Fruit fly (Drosophila melanogaster) whole organism, adult: ENCODE measurements around the gene RpS15Aa.

Experiments
- CG11617 ChIP-seq: fragments of 200-800 bp; sonication (Bioruptor generic); optimal IDR thresholded peaks from 2 replicates; lab custom pipeline; 2017; ENCODE audit warnings: mild to moderate bottlenecking, missing biosample characterization, missing genetic modification reagents, missing genetic modification characterization
- CG12768 ChIP-seq: fragments of 200-800 bp; sonication (Bioruptor generic); optimal IDR thresholded peaks from 2 replicates; lab custom pipeline; 2017; ENCODE audit warnings: missing biosample characterization, missing genetic modification characterization, mild to moderate bottlenecking, moderate library complexity, missing genetic modification reagents
- CG14711 ChIP-seq: fragments of 200-800 bp; sonication (Bioruptor generic); optimal IDR thresholded peaks from 2 replicates; lab custom pipeline; 2018; ENCODE audit warnings: missing biosample characterization, mild to moderate bottlenecking, missing genetic modification characterization, moderate library complexity
- CG1620 ChIP-seq: fragments of 200-800 bp; sonication (Bioruptor generic); optimal IDR thresholded peaks from 2 replicates; lab custom pipeline; 2016; ENCODE audit warnings: missing biosample characterization, missing genetic modification characterization
- CG33017 ChIP-seq: fragments of 200-800 bp; sonication (Bioruptor generic); optimal IDR thresholded peaks from 2 replicates; lab custom pipeline; 2018; ENCODE audit warnings: missing biosample characterization, mild to moderate bottlenecking, missing genetic modification characterization, moderate library complexity
- CG5204 ChIP-seq: fragments of 200-800 bp; sonication (Bioruptor generic); optimal IDR thresholded peaks from 2 replicates; lab custom pipeline; 2016; ENCODE audit warnings: missing biosample characterization, missing genetic modification characterization
- CG7045 ChIP-seq: fragments of 200-800 bp; sonication (Bioruptor generic); optimal IDR thresholded peaks from 2 replicates; lab custom pipeline; 2017; ENCODE audit warnings: missing biosample characterization, mild to moderate bottlenecking, missing genetic modification characterization
- CG7101 ChIP-seq: fragments of 200-800 bp; sonication (Bioruptor generic); optimal IDR thresholded peaks from 2 replicates; lab custom pipeline; 2018; ENCODE audit warnings: missing biosample characterization, mild to moderate bottlenecking, missing genetic modification characterization, moderate library complexity
- Clk ChIP-seq: fragments of 200-800 bp; sonication (Bioruptor generic); optimal IDR thresholded peaks from 2 replicates; lab custom pipeline; 2017; ENCODE audit warnings: missing biosample characterization, missing genetic modification characterization
- Crg-1 ChIP-seq: fragments of 200-800 bp; sonication (Bioruptor generic); optimal IDR thresholded peaks from 2 replicates; lab custom pipeline; 2016; ENCODE audit warnings: missing biosample characterization, missing genetic modification characterization
- Hr96 ChIP-seq: fragments of 200-800 bp; sonication (Bioruptor generic); optimal IDR thresholded peaks from 2 replicates; lab custom pipeline; 2016; ENCODE audit warnings: missing biosample characterization, missing genetic modification characterization
- Mnt ChIP-seq: fragments of 200-800 bp; sonication (Bioruptor generic); optimal IDR thresholded peaks from 2 replicates; lab custom pipeline; 2016; ENCODE audit warnings: missing biosample characterization, mild to moderate bottlenecking, missing genetic modification characterization
- bab1 ChIP-seq: fragments of 200-800 bp; sonication (Bioruptor generic); optimal IDR thresholded peaks from 3 replicates; lab custom pipeline; 2019; ENCODE audit warnings: missing biosample characterization, mild to moderate bottlenecking, missing genetic modification characterization, moderate library complexity
- cic ChIP-seq: fragments of 200-800 bp; sonication (Bioruptor generic); optimal IDR thresholded peaks from 2 replicates; lab custom pipeline; 2017; ENCODE audit warnings: missing biosample characterization, mild to moderate bottlenecking, missing genetic modification characterization, moderate library complexity
- cnc ChIP-seq, 2 experiments: fragments of >200 bp; optimal IDR thresholded peaks; 2 replicates each; lab custom pipeline; 2017
- kay ChIP-seq: fragments of 200-800 bp; sonication (Bioruptor generic); peaks from one replicate; lab custom pipeline; 2016; ENCODE audit warnings: missing biosample characterization, missing genetic modification characterization, borderline replicate concordance
- ovo ChIP-seq: fragments of 200-800 bp; sonication (Bioruptor generic); optimal IDR thresholded peaks from 2 replicates; lab custom pipeline; 2016; ENCODE audit warnings: missing biosample characterization, missing genetic modification characterization
- pad ChIP-seq: fragments of 200-800 bp; sonication (Bioruptor generic); optimal IDR thresholded peaks from 3 replicates; lab custom pipeline; 2017; ENCODE audit warnings: missing biosample characterization, missing genetic modification characterization, mild to moderate bottlenecking, moderate library complexity, missing genetic modification reagents
- tj ChIP-seq: fragments of 200-800 bp; sonication (Bioruptor generic); optimal IDR thresholded peaks from 3 replicates; lab custom pipeline; 2017; ENCODE audit warnings: missing biosample characterization, mild to moderate bottlenecking, missing genetic modification characterization, moderate library complexity
- toe ChIP-seq: fragments of 200-800 bp; sonication (Bioruptor generic); optimal IDR thresholded peaks from 2 replicates; lab custom pipeline; 2016; ENCODE audit warnings: missing biosample characterization, missing genetic modification characterization

Gene RpS15Aa

DNA sequence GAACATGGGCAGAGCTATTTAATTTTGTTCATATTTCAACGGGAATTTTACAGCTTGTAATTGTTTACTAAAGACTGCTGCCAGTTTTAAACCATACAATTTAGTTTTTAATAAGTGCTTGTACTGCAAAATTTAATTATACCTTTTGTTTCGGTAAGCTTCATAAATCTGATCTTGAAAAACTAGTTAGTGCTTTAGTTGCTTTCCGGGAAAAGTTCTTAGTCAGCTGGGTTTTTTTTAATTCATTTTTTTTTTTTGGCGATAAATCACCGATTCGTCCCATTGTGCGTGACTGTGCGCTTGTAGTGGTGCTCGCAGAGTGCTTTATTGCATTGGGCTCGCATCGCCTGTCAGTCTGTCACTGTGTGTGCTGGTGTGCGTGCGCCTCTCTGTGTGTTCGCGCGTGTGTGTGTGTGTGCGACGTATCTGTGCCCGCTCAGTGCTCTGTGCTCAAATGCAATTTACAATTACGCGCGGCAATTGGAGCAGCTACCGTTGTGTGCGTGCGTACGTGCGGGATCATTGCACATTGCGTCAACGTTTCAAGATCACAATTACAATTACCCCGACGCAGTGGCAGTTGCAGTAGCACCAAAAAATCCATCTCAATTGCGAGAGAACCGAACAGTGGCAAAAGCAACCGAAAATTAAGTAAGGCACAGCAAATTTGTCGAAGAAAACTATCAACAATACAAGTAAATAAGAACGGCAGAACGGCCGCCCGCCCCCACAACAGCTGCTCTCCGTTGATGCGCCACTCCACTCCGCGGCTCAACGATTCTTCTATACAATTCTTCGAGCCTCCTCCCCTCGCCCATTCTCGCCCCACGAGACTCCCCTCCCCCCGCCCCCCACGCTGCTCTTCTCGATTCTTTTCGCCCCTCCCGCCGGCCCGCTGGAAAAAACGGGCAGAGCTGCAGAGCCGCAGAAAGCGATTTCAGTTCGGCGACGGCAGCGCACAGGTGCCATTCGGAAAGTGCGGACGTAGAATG, 33.6 kb downstream of the RpS15Aa start:
- TF ChIP-seq Crg-1 (GFP tag; lab: Kevin White, UChicago) (no peak), CG7045 (no peak), CG14711 (tag; lab: Kevin White, UChicago) (no peak), CG12768 (no peak), CG7101 (tag; lab: Kevin White, UChicago) (peak; percentile 5), CG5204 (GFP tag; lab: Kevin White, UChicago) (no peak), cic (GFP tag; lab: Kevin White, UChicago) (peak; percentile 63), CG1620 (no peak), tj (peak; percentile 29), pad (GFP tag; lab: Kevin White, UChicago) (no peak), Mnt (GFP tag; lab: Kevin White, UChicago) (peak; percentile 10), kay (GFP tag; lab: Kevin White, UChicago) (no peak), ovo (no peak), Clk (GFP tag; lab: Kevin White, UChicago) (no peak), cnc (optimal IDR thresholded peaks at IDR 0.05; lab: Kevin White, UChicago) (no peak), toe (GFP tag; lab: Kevin White, UChicago) (no peak), bab1 (GFP tag; lab: Kevin White, UChicago) (no peak), CG11617 (GFP tag; lab: Kevin White, UChicago) (peak; percentile 39), Hr96 (GFP tag; lab: Kevin White, UChicago) (no peak), CG33017 (tag; lab: Kevin White, UChicago) (no peak)

DNA sequence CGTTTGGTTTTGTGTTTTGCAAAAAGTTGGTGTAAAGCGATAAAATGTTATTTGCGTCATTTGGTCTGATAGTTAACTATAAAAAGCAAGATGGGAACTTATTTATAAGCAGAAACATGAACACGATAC, 34.1 kb downstream of the RpS15Aa start, which contains the start of gene IP3K2:
Gene IP3K2, plus strand, starts transcription at position 107 of the 129 bp plus-strand sequence.
- TF ChIP-seq kay (GFP tag; lab: Kevin White, UChicago): peak; percentile 51
- no peak for TF ChIP-seq CG12768

DNA sequence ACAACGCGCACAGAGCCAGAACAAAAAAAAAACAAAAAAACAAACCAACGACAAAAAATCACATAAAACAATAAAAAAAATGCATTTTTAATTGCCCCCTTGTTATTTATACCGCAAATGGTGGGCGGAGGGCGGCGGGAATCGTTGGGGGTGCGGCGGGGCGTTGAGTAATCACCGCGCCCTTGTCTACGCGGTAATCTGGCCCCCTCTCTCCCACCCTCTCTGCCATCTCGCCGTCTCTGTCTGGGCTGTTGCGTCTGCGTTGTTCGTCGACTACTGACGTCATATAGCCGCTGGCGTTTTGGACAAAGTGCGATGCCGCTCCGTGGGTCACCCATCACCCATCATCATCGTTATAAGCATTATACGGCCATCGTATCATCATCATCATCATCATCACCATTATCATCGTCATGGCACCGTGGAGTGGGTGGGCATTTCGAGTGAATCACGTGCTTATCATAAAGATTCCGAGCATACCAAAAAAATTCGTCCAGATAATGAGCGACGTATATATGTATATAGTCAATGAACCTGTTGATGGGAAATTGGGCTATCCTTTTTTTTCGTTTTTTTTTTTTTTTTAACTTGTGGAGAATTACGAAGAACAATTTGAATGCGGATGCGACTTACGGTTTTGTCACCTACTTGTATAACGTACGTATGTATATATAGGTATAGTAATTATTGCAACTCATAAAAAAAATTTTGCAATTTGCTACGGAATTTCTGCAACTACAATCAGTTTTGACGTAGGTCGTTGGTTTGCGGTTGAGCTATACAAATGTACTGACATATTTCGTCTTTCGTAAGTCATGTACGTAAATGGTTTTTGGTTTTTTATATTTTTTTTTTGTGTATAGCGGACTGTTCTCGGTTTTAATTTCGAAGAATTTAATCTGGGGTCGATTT, 34.6 kb downstream of the RpS15Aa start:
- TF ChIP-seq toe (GFP tag; lab: Kevin White, UChicago) (no peak), CG1620 (no peak), CG11617 (GFP tag; lab: Kevin White, UChicago) (peak; percentile 52), CG12768 (peak; percentile 66), bab1 (GFP tag; lab: Kevin White, UChicago) (no peak), CG7101 (tag; lab: Kevin White, UChicago) (no peak), CG5204 (GFP tag; lab: Kevin White, UChicago) (no peak), pad (GFP tag; lab: Kevin White, UChicago) (no peak), CG7045 (peak; percentile 25), cnc (optimal IDR thresholded peaks at IDR 0.05; lab: Kevin White, UChicago) (no peak), tj (peak; percentile 79), Mnt (GFP tag; lab: Kevin White, UChicago) (no peak), CG14711 (tag; lab: Kevin White, UChicago) (no peak), Crg-1 (GFP tag; lab: Kevin White, UChicago) (no peak), kay (GFP tag; lab: Kevin White, UChicago) (peak; percentile 60), Hr96 (GFP tag; lab: Kevin White, UChicago) (no peak), CG33017 (tag; lab: Kevin White, UChicago) (no peak), cic (GFP tag; lab: Kevin White, UChicago) (peak; percentile 68), ovo (peak; percentile 78), Clk (GFP tag; lab: Kevin White, UChicago) (no peak)

DNA sequence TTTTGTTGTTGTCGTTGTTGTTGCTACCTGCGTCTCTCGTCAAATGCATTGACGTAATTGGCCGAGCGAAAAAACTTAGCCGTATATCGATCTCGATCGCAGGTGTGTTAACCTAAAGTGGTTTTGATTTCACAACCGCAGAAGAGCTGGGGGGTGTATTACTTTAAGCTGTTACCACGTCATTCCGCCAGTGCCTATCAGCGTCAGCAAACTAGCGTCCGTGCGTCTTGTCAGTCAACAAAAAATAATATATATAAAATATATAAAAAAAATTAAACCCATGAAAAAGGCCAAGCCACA, 35.2 kb downstream of the RpS15Aa start, which contains the start of gene CG1764:
Gene CG1764, minus strand, starts transcription at position 101 of the 300 bp plus-strand sequence.
- TF ChIP-seq CG33017 (tag; lab: Kevin White, UChicago): no peak
- no peak for TF ChIP-seq CG7101 (tag; lab: Kevin White, UChicago)
- TF ChIP-seq CG7045: no peak
- TF ChIP-seq tj: no peak
- no peak for TF ChIP-seq bab1 (GFP tag; lab: Kevin White, UChicago)
- no peak for TF ChIP-seq CG1620
- TF ChIP-seq Crg-1 (GFP tag; lab: Kevin White, UChicago): no peak
- no peak for TF ChIP-seq Clk (GFP tag; lab: Kevin White, UChicago)
- no peak for TF ChIP-seq CG12768
- TF ChIP-seq toe (GFP tag; lab: Kevin White, UChicago): no peak
- no peak for TF ChIP-seq Mnt (GFP tag; lab: Kevin White, UChicago)
- no peak for TF ChIP-seq cic (GFP tag; lab: Kevin White, UChicago)
- TF ChIP-seq kay (GFP tag; lab: Kevin White, UChicago): no peak

DNA sequence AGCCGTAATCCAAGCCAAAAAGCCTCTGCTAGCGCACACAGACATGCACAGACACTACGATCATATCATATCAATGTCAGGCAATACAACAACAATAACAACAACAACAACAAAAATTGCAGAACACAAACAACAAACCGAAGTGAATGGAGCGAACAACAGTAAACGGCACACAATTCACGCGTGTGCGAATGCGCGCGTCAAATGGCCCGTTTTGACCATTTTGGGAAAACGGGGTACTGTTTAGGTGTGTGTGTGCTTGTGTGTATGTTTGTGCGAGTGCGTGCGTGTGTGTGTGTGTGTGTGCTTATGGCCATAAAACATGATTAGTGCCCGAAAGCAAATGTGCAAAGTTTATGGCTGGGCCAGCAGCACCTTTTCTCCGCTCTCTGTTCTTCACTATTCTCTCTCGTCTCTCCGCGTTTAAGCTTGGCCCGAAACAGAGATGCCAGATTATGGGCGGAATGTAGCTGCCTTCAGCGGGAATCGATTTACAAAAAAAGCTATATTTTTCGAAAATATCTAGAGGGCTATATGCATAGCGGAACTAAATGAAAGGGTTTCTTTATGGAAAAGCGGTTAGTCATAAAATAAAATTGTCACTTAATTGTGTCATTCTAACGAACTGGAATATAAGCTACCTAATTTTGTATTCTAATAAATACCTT, 36.5 kb downstream of the RpS15Aa start:
- TF ChIP-seq CG11617 (GFP tag; lab: Kevin White, UChicago) (no peak), ovo (peak; percentile 18), tj (peak; percentile 22), CG12768 (no peak), CG33017 (tag; lab: Kevin White, UChicago) (no peak), CG14711 (tag; lab: Kevin White, UChicago) (no peak)
